Worm (Caenorhabditis elegans) whole organism, mixed stage, embryonic: ENCODE data around the gene die-1.

Experiments used
- M03D4.4 ChIP-seq: sonication (generic microtip); optimal IDR thresholded peaks from 2 replicates; lab custom pipeline; 2017; ENCODE audit warnings: mild to moderate bottlenecking, missing genetic modification characterization, missing compliant biosample characterization
- bed-3 ChIP-seq: fragments of 200-800 bp; sonication (Bioruptor generic); optimal IDR thresholded peaks from 3 replicates; lab custom pipeline; 2018; ENCODE audit warnings: mild to moderate bottlenecking, missing genetic modification characterization, moderate library complexity, missing compliant biosample characterization
- blmp-1 ChIP-seq: fragments of 150-350 bp; optimal IDR thresholded peaks from 2 replicates; lab custom pipeline; 2014; ENCODE audit warnings: missing biosample characterization, missing genetic modification characterization
- ceh-39 ChIP-seq: fragments of 150-350 bp; optimal IDR thresholded peaks from 2 replicates; lab custom pipeline; 2014; ENCODE audit warnings: missing biosample characterization, missing genetic modification characterization
- ceh-43 ChIP-seq: fragments of 200-800 bp; sonication (Bioruptor generic); optimal IDR thresholded peaks from 2 replicates; lab custom pipeline; 2018; ENCODE audit warnings: mild to moderate bottlenecking, missing genetic modification characterization, moderate library complexity, missing compliant biosample characterization
- ceh-83 ChIP-seq: fragments of 200-800 bp; sonication (Bioruptor generic); optimal IDR thresholded peaks from 2 replicates; lab custom pipeline; 2018; ENCODE audit warnings: mild to moderate bottlenecking, missing genetic modification characterization, missing compliant biosample characterization
- ces-1 ChIP-seq: fragments of 150-350 bp; optimal IDR thresholded peaks from 2 replicates; lab custom pipeline; 2014; ENCODE audit warnings: missing biosample characterization, missing genetic modification reagents, missing genetic modification characterization
- cnd-1 ChIP-seq: fragments of 200-800 bp; sonication (Bioruptor generic); optimal IDR thresholded peaks from 2 replicates; lab custom pipeline; 2018; ENCODE audit warnings: mild to moderate bottlenecking, missing genetic modification characterization, missing compliant biosample characterization
- elt-3 ChIP-seq: fragments of 150-350 bp; optimal IDR thresholded peaks from 2 replicates; lab custom pipeline; 2014; ENCODE audit warnings: missing biosample characterization, missing genetic modification characterization
- flh-1 ChIP-seq: fragments of 200-800 bp; sonication (Bioruptor generic); optimal IDR thresholded peaks from 2 replicates; lab custom pipeline; 2018; ENCODE audit warnings: mild to moderate bottlenecking, missing genetic modification characterization, moderate library complexity, missing compliant biosample characterization
- ham-2 ChIP-seq: fragments of 200-800 bp; sonication (Bioruptor generic); optimal IDR thresholded peaks from 2 replicates; lab custom pipeline; 2018; ENCODE audit warnings: mild to moderate bottlenecking, missing genetic modification characterization, missing compliant biosample characterization
- hlh-1 ChIP-seq: fragments of 150-350 bp; optimal IDR thresholded peaks from 2 replicates; lab custom pipeline; 2014; ENCODE audit warnings: missing biosample characterization, missing genetic modification reagents, missing genetic modification characterization
- lin-13 ChIP-seq: fragments of 150-350 bp; optimal IDR thresholded peaks from 2 replicates; lab custom pipeline; 2014; ENCODE audit warnings: missing biosample characterization, missing genetic modification characterization
- lin-32 ChIP-seq: fragments of 200-800 bp; sonication (Bioruptor generic); optimal IDR thresholded peaks from 2 replicates; lab custom pipeline; 2018; ENCODE audit warnings: mild to moderate bottlenecking, missing genetic modification characterization, missing compliant biosample characterization
- lsy-2 ChIP-seq: fragments of 150-350 bp; optimal IDR thresholded peaks from 2 replicates; lab custom pipeline; 2014; ENCODE audit warnings: missing biosample characterization, missing genetic modification characterization
- mab-5 ChIP-seq: fragments of 150-350 bp; optimal IDR thresholded peaks from 2 replicates; lab custom pipeline; 2014; ENCODE audit warnings: missing biosample characterization, missing genetic modification characterization
- mep-1 ChIP-seq: fragments of 150-350 bp; optimal IDR thresholded peaks from 2 replicates; lab custom pipeline; 2017; ENCODE audit warnings: missing biosample characterization, missing genetic modification reagents, missing genetic modification characterization, inconsistent platforms
- mls-2 ChIP-seq: sonication (generic microtip); optimal IDR thresholded peaks from 2 replicates; lab custom pipeline; 2016; ENCODE audit warnings: mild to moderate bottlenecking, missing genetic modification characterization, moderate library complexity, missing compliant biosample characterization
- nhr-12 ChIP-seq: fragments of 150-350 bp; optimal IDR thresholded peaks from 2 replicates; lab custom pipeline; 2014; ENCODE audit warnings: missing biosample characterization, missing genetic modification characterization
- nhr-2 ChIP-seq: fragments of 150-350 bp; optimal IDR thresholded peaks from 2 replicates; lab custom pipeline; 2014; ENCODE audit warnings: missing biosample characterization, missing genetic modification characterization
- nhr-28 ChIP-seq: fragments of 150-350 bp; optimal IDR thresholded peaks from 2 replicates; lab custom pipeline; 2014; ENCODE audit warnings: missing biosample characterization, missing genetic modification characterization
- nhr-76 ChIP-seq: sonication (generic microtip); optimal IDR thresholded peaks from 2 replicates; lab custom pipeline; 2017; ENCODE audit warnings: missing biosample characterization, missing genetic modification characterization
- pha-4 ChIP-seq: fragments of 150-350 bp; optimal IDR thresholded peaks from 2 replicates; lab custom pipeline; 2018; ENCODE audit warnings: missing biosample characterization, missing genetic modification reagents, missing genetic modification characterization
- sem-2 ChIP-seq: fragments of 200-800 bp; sonication (Bioruptor generic); optimal IDR thresholded peaks from 2 replicates; lab custom pipeline; 2018; ENCODE audit warnings: mild to moderate bottlenecking, missing genetic modification characterization, missing compliant biosample characterization
- snpc-4 ChIP-seq: fragments of 150-350 bp; optimal IDR thresholded peaks from 2 replicates; lab custom pipeline; 2014; ENCODE audit warnings: missing biosample characterization, missing genetic modification characterization
- sptf-1 ChIP-seq: sonication (generic microtip); optimal IDR thresholded peaks from 2 replicates; lab custom pipeline; 2017; ENCODE audit warnings: mild to moderate bottlenecking, missing genetic modification characterization, moderate library complexity, missing compliant biosample characterization
- tbx-8 ChIP-seq: fragments of 200-800 bp; sonication (Bioruptor generic); optimal IDR thresholded peaks from 2 replicates; lab custom pipeline; 2018; ENCODE audit warnings: mild to moderate bottlenecking, missing genetic modification characterization, moderate library complexity, missing compliant biosample characterization
- unc-120 ChIP-seq: sonication (generic microtip); optimal IDR thresholded peaks from 2 replicates; lab custom pipeline; 2017; ENCODE audit warnings: missing genetic modification characterization, missing compliant biosample characterization; ENCODE audit not compliant: poor library complexity, severe bottlenecking
- unc-39 ChIP-seq: fragments of 150-350 bp; optimal IDR thresholded peaks from 2 replicates; lab custom pipeline; 2014; ENCODE audit warnings: missing biosample characterization, missing genetic modification characterization
- unc-62 ChIP-seq: fragments of 150-350 bp; optimal IDR thresholded peaks from 2 replicates; lab custom pipeline; 2014; ENCODE audit warnings: missing biosample characterization, missing genetic modification reagents, missing genetic modification characterization
- zip-8 ChIP-seq: fragments of 150-350 bp; optimal IDR thresholded peaks from 2 replicates; lab custom pipeline; 2014; ENCODE audit warnings: missing biosample characterization, missing genetic modification characterization

die-1 gene

ce11 chrII:10067817-10068216, at the start of gene die-1:
Gene die-1 (minus strand): TSS chrII:10067917.
- TF ChIP-seq zip-8 (tag; lab: Kevin White, UChicago) (no peak), nhr-28 (tag; lab: Kevin White, UChicago) (no peak), snpc-4 (tag; lab: Kevin White, UChicago) (no peak), bed-3 (GFP tag; lab: Kevin White, UChicago) (no peak), sem-2 (GFP tag; lab: Kevin White, UChicago) (no peak), mls-2 (tag; lab: Kevin White, UChicago) (no peak), pha-4 (tag; lab: Kevin White, UChicago) (no peak), hlh-1 (tag; lab: Kevin White, UChicago) (no peak), lin-13 (tag; lab: Kevin White, UChicago) (no peak), lin-32 (GFP tag; lab: Kevin White, UChicago) (no peak), unc-120 (tag; lab: Kevin White, UChicago) (no peak), nhr-76 (no peak), lsy-2 (tag; lab: Kevin White, UChicago) (no peak), ceh-43 (GFP tag; lab: Kevin White, UChicago) (no peak), nhr-12 (tag; lab: Kevin White, UChicago) (no peak), cnd-1 (tag; lab: Kevin White, UChicago) (no peak), ham-2 (GFP tag; lab: Kevin White, UChicago) (no peak)

- TF ChIP-seq mab-5 (tag; lab: Kevin White, UChicago) (no peak), tbx-8 (no peak), cnd-1 (tag; lab: Kevin White, UChicago) (no peak), M03D4.4 (tag; lab: Kevin White, UChicago) (no peak), unc-39 (tag; lab: Kevin White, UChicago) (no peak), nhr-28 (tag; lab: Kevin White, UChicago) (no peak), sptf-1 (tag; lab: Kevin White, UChicago) (no peak), zip-8 (tag; lab: Kevin White, UChicago) (no peak), ceh-39 (tag; lab: Kevin White, UChicago) (no peak), nhr-76 (no peak), blmp-1 (tag; lab: Kevin White, UChicago) (no peak), unc-62 (GFP tag; lab: Kevin White, UChicago) (no peak), elt-3 (tag; lab: Kevin White, UChicago) (no peak), flh-1 (GFP tag; lab: Kevin White, UChicago) (no peak), lin-32 (GFP tag; lab: Kevin White, UChicago) (no peak), snpc-4 (tag; lab: Kevin White, UChicago) (no peak), sem-2 (GFP tag; lab: Kevin White, UChicago) (no peak), bed-3 (GFP tag; lab: Kevin White, UChicago) (no peak), mep-1 (tag; lab: Kevin White, UChicago) (no peak)
- TF ChIP-seq, all 35 proteins: peak for 0
Observed at ce11 chrII:10116690-10117089, 49.0 kb upstream of the die-1 start.

- no peak for TF ChIP-seq tbx-8
- no peak for TF ChIP-seq mls-2 (tag; lab: Kevin White, UChicago)
- no peak for TF ChIP-seq mab-5 (tag; lab: Kevin White, UChicago)
- no peak for TF ChIP-seq ceh-83 (GFP tag; lab: Kevin White, UChicago)
- TF ChIP-seq lsy-2 (tag; lab: Kevin White, UChicago): no peak
- TF ChIP-seq hlh-1 (tag; lab: Kevin White, UChicago): no peak
- TF ChIP-seq unc-120 (tag; lab: Kevin White, UChicago): no peak
- TF ChIP-seq, all 35 proteins: peak for 0
Observed at ce11 chrII:10108377-10108776, 40.7 kb upstream of the die-1 start, which contains the start of the genes ZK945.7 and ZK945.8. Gene ZK945.7 (minus strand): TSS chrII:10108477. Gene ZK945.8 (plus strand): TSS chrII:10108651.

ce11 chrII:10106870-10107269, 39.2 kb upstream of the die-1 start, which contains the start of gene ZK945.6:
Gene ZK945.6 (minus strand): TSS chrII:10106970.
- TF ChIP-seq sem-2 (GFP tag; lab: Kevin White, UChicago) (no peak), elt-3 (tag; lab: Kevin White, UChicago) (no peak), tbx-8 (no peak), unc-62 (GFP tag; lab: Kevin White, UChicago) (no peak), hlh-1 (tag; lab: Kevin White, UChicago) (no peak)

- TF ChIP-seq lsy-2 (tag; lab: Kevin White, UChicago) (no peak), lin-13 (tag; lab: Kevin White, UChicago) (no peak), unc-62 (GFP tag; lab: Kevin White, UChicago) (no peak), nhr-2 (tag; lab: Kevin White, UChicago) (no peak), tbx-8 (no peak), ces-1 (GFP tag; lab: Kevin White, UChicago) (no peak)
Observed at ce11 chrII:10105604-10106003, 37.9 kb upstream of the die-1 start, which contains the start of gene ZK945.4. Gene ZK945.4 (minus strand): TSS chrII:10105704.
